Fruit fly (Drosophila melanogaster) whole organism, adult: Measurements from ENCODE around the gene CG3909.
A peak's percentile ranks its signal among the peaks of the same experiment; 100 is the strongest.

ENCODE experiments used
- CG12768 ChIP-seq: fragments of 200-800 bp; sonication (Bioruptor generic); optimal IDR thresholded peaks from 2 replicates; lab custom pipeline; 2017; ENCODE audit warnings: missing biosample characterization, missing genetic modification characterization, mild to moderate bottlenecking, moderate library complexity, missing genetic modification reagents
- CG14711 ChIP-seq: fragments of 200-800 bp; sonication (Bioruptor generic); optimal IDR thresholded peaks from 2 replicates; lab custom pipeline; 2018; ENCODE audit warnings: missing biosample characterization, mild to moderate bottlenecking, missing genetic modification characterization, moderate library complexity
- CG1620 ChIP-seq: fragments of 200-800 bp; sonication (Bioruptor generic); optimal IDR thresholded peaks from 2 replicates; lab custom pipeline; 2016; ENCODE audit warnings: missing biosample characterization, missing genetic modification characterization
- CG33017 ChIP-seq: fragments of 200-800 bp; sonication (Bioruptor generic); optimal IDR thresholded peaks from 2 replicates; lab custom pipeline; 2018; ENCODE audit warnings: missing biosample characterization, mild to moderate bottlenecking, missing genetic modification characterization, moderate library complexity
- CG5204 ChIP-seq: fragments of 200-800 bp; sonication (Bioruptor generic); optimal IDR thresholded peaks from 2 replicates; lab custom pipeline; 2016; ENCODE audit warnings: missing biosample characterization, missing genetic modification characterization
- CG7101 ChIP-seq: fragments of 200-800 bp; sonication (Bioruptor generic); optimal IDR thresholded peaks from 2 replicates; lab custom pipeline; 2018; ENCODE audit warnings: missing biosample characterization, mild to moderate bottlenecking, missing genetic modification characterization, moderate library complexity
- Clk ChIP-seq: fragments of 200-800 bp; sonication (Bioruptor generic); optimal IDR thresholded peaks from 2 replicates; lab custom pipeline; 2017; ENCODE audit warnings: missing biosample characterization, missing genetic modification characterization
- Crg-1 ChIP-seq: fragments of 200-800 bp; sonication (Bioruptor generic); optimal IDR thresholded peaks from 2 replicates; lab custom pipeline; 2016; ENCODE audit warnings: missing biosample characterization, missing genetic modification characterization
- Hr96 ChIP-seq: fragments of 200-800 bp; sonication (Bioruptor generic); optimal IDR thresholded peaks from 2 replicates; lab custom pipeline; 2016; ENCODE audit warnings: missing biosample characterization, missing genetic modification characterization
- cic ChIP-seq: fragments of 200-800 bp; sonication (Bioruptor generic); optimal IDR thresholded peaks from 2 replicates; lab custom pipeline; 2017; ENCODE audit warnings: missing biosample characterization, mild to moderate bottlenecking, missing genetic modification characterization, moderate library complexity
- kay ChIP-seq: fragments of 200-800 bp; sonication (Bioruptor generic); peaks from one replicate; lab custom pipeline; 2016; ENCODE audit warnings: missing biosample characterization, missing genetic modification characterization, borderline replicate concordance
- ovo ChIP-seq: fragments of 200-800 bp; sonication (Bioruptor generic); optimal IDR thresholded peaks from 2 replicates; lab custom pipeline; 2016; ENCODE audit warnings: missing biosample characterization, missing genetic modification characterization
- toe ChIP-seq: fragments of 200-800 bp; sonication (Bioruptor generic); optimal IDR thresholded peaks from 2 replicates; lab custom pipeline; 2016; ENCODE audit warnings: missing biosample characterization, missing genetic modification characterization

- TF ChIP-seq kay (GFP tag; lab: Kevin White, UChicago): no peak
- TF ChIP-seq CG14711: no peak
- TF ChIP-seq CG1620 (GFP tag; lab: Kevin White, UChicago): peak; percentile 45
- no peak for TF ChIP-seq toe
- TF ChIP-seq Clk (GFP tag; lab: Kevin White, UChicago): no peak
- TF ChIP-seq CG5204: no peak
- peak; percentile 10 for TF ChIP-seq CG12768 (GFP tag; lab: Kevin White, UChicago)
- no peak for TF ChIP-seq CG7101 (tag; lab: Kevin White, UChicago)
- peak; percentile 35 for TF ChIP-seq Crg-1 (GFP tag; lab: Kevin White, UChicago)
- TF ChIP-seq cic (GFP tag; lab: Kevin White, UChicago): no peak
- no peak for TF ChIP-seq Hr96
- peak; percentile 7 for TF ChIP-seq ovo
- TF ChIP-seq CG33017 (tag; lab: Kevin White, UChicago): no peak
Measured at dm6 chr3R:10048842-10049527, 5.9 kb downstream of the CG3909 start, which contains the start of gene ohgt.
